Worm (Caenorhabditis elegans) whole organism, L4 larva: Measurements from ENCODE around the gene F18A12.2.
"Not testable (repeated sequence)": the region's sequence is repeated elsewhere in the genome, so short reads cannot be mapped to it uniquely, and the experiment has no call there.

ENCODE experiments used
- D1046.2 ChIP-seq: fragments of 200-800 bp; sonication (Bioruptor generic); IDR thresholded peaks from 2 replicates; pipeline ENCODE4 v1.3.6; 2022; ENCODE audit warnings: missing genetic modification characterization, missing compliant biosample characterization
- F26F4.8 ChIP-seq: fragments of 200-800 bp; sonication (Bioruptor generic); conservative IDR thresholded peaks from 2 replicates; pipeline ENCODE4 v1.3.6; 2022; ENCODE audit warnings: missing genetic modification characterization, missing compliant biosample characterization
- F44E2.7 ChIP-seq: fragments of 200-800 bp; sonication (Bioruptor generic); IDR thresholded peaks from 2 replicates; pipeline ENCODE4 v2.1.2; 2022; ENCODE audit warnings: missing genetic modification characterization, missing compliant biosample characterization
- R02D3.7 ChIP-seq: fragments of 150-350 bp; sonication (generic microtip); optimal IDR thresholded peaks from 3 replicates; lab custom pipeline; 2014; ENCODE audit warnings: missing biosample characterization, missing genetic modification characterization
- T26A8.4 ChIP-seq: fragments of 200-800 bp; sonication (Bioruptor generic); IDR thresholded peaks from 2 replicates; pipeline ENCODE4 v1.3.6; 2022; ENCODE audit warnings: missing genetic modification characterization, missing compliant biosample characterization
- Y75B8A.6 ChIP-seq: fragments of 200-800 bp; sonication (Bioruptor generic); IDR thresholded peaks from 2 replicates; pipeline ENCODE4 v1.3.6; 2022; ENCODE audit warnings: missing genetic modification reagents, missing genetic modification characterization, missing compliant biosample characterization
- attf-4 ChIP-seq: sonication (generic microtip); optimal IDR thresholded peaks from 3 replicates; lab custom pipeline; 2017; ENCODE audit warnings: missing biosample characterization, missing genetic modification characterization
- ceh-44 ChIP-seq: fragments of 200-800 bp; sonication (Bioruptor generic); IDR thresholded peaks from 2 replicates; pipeline ENCODE4 v1.3.6; 2022; ENCODE audit warnings: missing genetic modification reagents, missing genetic modification characterization, missing compliant biosample characterization
- cey-2 ChIP-seq: sonication (generic microtip); optimal IDR thresholded peaks from 3 replicates; lab custom pipeline; 2017; ENCODE audit warnings: missing genetic modification characterization, mild to moderate bottlenecking, missing compliant biosample characterization, antibody characterized with exemption, borderline replicate concordance; ENCODE audit not compliant: insufficient read depth
- ctbp-1 ChIP-seq: fragments of 200-800 bp; sonication (Bioruptor generic); IDR thresholded peaks from 2 replicates; pipeline ENCODE4 v1.3.6; 2022; ENCODE audit warnings: missing genetic modification reagents, missing genetic modification characterization, missing compliant biosample characterization
- dmd-8 ChIP-seq: fragments of 200-800 bp; sonication (Bioruptor generic); IDR thresholded peaks from 2 replicates; pipeline ENCODE4 v1.3.6; 2022; ENCODE audit warnings: missing genetic modification characterization, missing compliant biosample characterization
- dmd-9 ChIP-seq: fragments of 200-800 bp; sonication (Bioruptor generic); IDR thresholded peaks from 2 replicates; pipeline ENCODE4 v1.3.6; 2022; ENCODE audit warnings: missing genetic modification reagents, missing genetic modification characterization, missing compliant biosample characterization
- dpl-1 ChIP-seq: fragments of 150-350 bp; optimal IDR thresholded peaks from 2 replicates; lab custom pipeline; 2014; ENCODE audit warnings: missing biosample characterization, missing genetic modification reagents, missing genetic modification characterization
- duxl-1 ChIP-seq: sonication (generic microtip); optimal IDR thresholded peaks from 2 replicates; lab custom pipeline; 2016; ENCODE audit warnings: mild to moderate bottlenecking, missing genetic modification characterization, moderate library complexity, missing compliant biosample characterization; ENCODE audit not compliant: poor library complexity
- egl-27 ChIP-seq: sonication (generic microtip); optimal IDR thresholded peaks from 3 replicates; lab custom pipeline; 2017; ENCODE audit warnings: missing biosample characterization, missing genetic modification reagents, missing genetic modification characterization
- fkh-10 ChIP-seq: fragments of 150-350 bp; optimal IDR thresholded peaks from 2 replicates; lab custom pipeline; 2014; ENCODE audit warnings: missing biosample characterization, missing genetic modification reagents, missing genetic modification characterization
- hlh-11 ChIP-seq: fragments of 200-800 bp; sonication (Bioruptor generic); optimal IDR thresholded peaks from 2 replicates; lab custom pipeline; 2018; ENCODE audit warnings: mild to moderate bottlenecking, missing genetic modification characterization, missing compliant biosample characterization
- lim-7 ChIP-seq: fragments of 200-800 bp; sonication (Bioruptor generic); IDR thresholded peaks from 2 replicates; pipeline ENCODE4 v1.3.6; 2022; ENCODE audit warnings: missing genetic modification characterization, missing compliant biosample characterization
- lin-1 ChIP-seq: fragments of 200-800 bp; sonication (Bioruptor generic); IDR thresholded peaks from 2 replicates; pipeline ENCODE4 v1.3.6; 2022; ENCODE audit warnings: missing genetic modification reagents, missing genetic modification characterization, missing compliant biosample characterization
- nhr-11 ChIP-seq: fragments of 150-350 bp; optimal IDR thresholded peaks from 2 replicates; lab custom pipeline; 2014; ENCODE audit warnings: missing biosample characterization, missing genetic modification characterization
- nhr-42 ChIP-seq: fragments of 200-800 bp; sonication (Bioruptor generic); IDR thresholded peaks from 2 replicates; pipeline ENCODE4 v1.3.6; 2022; ENCODE audit warnings: missing genetic modification characterization, missing compliant biosample characterization
- nhr-48 ChIP-seq: sonication (generic microtip); optimal IDR thresholded peaks from 2 replicates; lab custom pipeline; 2016; ENCODE audit warnings: mild to moderate bottlenecking, missing genetic modification characterization, missing compliant biosample characterization
- nhr-76 ChIP-seq: fragments of 150-350 bp; optimal IDR thresholded peaks from 2 replicates; lab custom pipeline; 2014; ENCODE audit warnings: missing biosample characterization, missing genetic modification characterization
- saeg-2 ChIP-seq: fragments of 200-800 bp; sonication (Bioruptor generic); IDR thresholded peaks from 2 replicates; pipeline ENCODE4 v1.3.6; 2022; ENCODE audit warnings: missing genetic modification reagents, missing genetic modification characterization, missing compliant biosample characterization
- snpc-1.2 ChIP-seq: fragments of 200-800 bp; sonication (Bioruptor generic); IDR thresholded peaks from 2 replicates; pipeline ENCODE4 v1.3.6; 2022; ENCODE audit warnings: missing genetic modification reagents, missing genetic modification characterization, missing compliant biosample characterization
- spr-1 ChIP-seq: sonication (generic microtip); optimal IDR thresholded peaks from 2 replicates; lab custom pipeline; 2016; ENCODE audit warnings: mild to moderate bottlenecking, missing genetic modification characterization, missing compliant biosample characterization
- unc-130 ChIP-seq: sonication (generic microtip); optimal IDR thresholded peaks from 2 replicates; lab custom pipeline; 2016; ENCODE audit warnings: missing genetic modification reagents, missing genetic modification characterization, missing compliant biosample characterization
- unc-62 ChIP-seq, 3 experiments: fragments of 150-350 bp in 1 of 3; sonication (generic microtip); optimal IDR thresholded peaks in 2 of 3; peaks in 1 of 3; 1 replicate in 1 of 3; 2 replicates in 2 of 3; lab custom pipeline; 2014 to 2017; ENCODE audit warnings: missing biosample characterization in 3 of 3, missing genetic modification characterization in 3 of 3, missing genetic modification reagents in 3 of 3, missing genotype in 1 of 3
- zag-1 ChIP-seq: fragments of 150-350 bp; optimal IDR thresholded peaks from 2 replicates; lab custom pipeline; 2014; ENCODE audit warnings: missing biosample characterization, missing genetic modification characterization
- ztf-11 ChIP-seq: fragments of 150-350 bp; optimal IDR thresholded peaks from 2 replicates; lab custom pipeline; 2014; ENCODE audit warnings: missing biosample characterization, missing genetic modification characterization
- ztf-7 ChIP-seq: fragments of 150-350 bp; optimal IDR thresholded peaks from 2 replicates; lab custom pipeline; 2014; ENCODE audit warnings: missing biosample characterization, missing genetic modification characterization

The F18A12.2 gene

DNA sequence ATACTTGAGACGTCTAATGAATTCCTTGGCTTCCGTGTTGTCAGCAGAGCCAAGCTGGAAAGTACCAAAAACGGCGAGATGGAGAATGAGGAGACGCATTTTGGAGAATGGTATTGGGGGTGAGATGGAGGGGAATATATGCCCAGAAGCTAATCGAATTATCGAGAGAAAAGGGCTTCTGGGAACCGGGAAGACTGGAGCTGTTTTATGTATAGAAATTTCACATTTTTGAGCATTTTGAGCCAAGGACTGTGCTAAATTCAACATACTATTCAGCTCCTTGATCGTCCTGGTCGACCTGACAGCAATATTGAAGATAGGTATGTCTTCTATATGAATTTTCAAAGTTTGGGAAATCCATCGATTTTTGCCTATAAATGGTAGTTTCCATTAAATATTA, 45.4 kb downstream of the F18A12.2 start, which contains the start of gene C16C8.7:
C16C8.7 (minus strand) TSS at position 101 of the 400 bp plus-strand sequence.
- TF ChIP-seq R02D3.7 (tag; lab: Kevin White, UChicago) (no peak), nhr-42 (no peak), egl-27 (tag; lab: Kevin White, UChicago) (no peak), unc-130 (GFP tag; lab: Kevin White, UChicago) (no peak), duxl-1 (tag; lab: Kevin White, UChicago) (no peak), dpl-1 (GFP tag; lab: Kevin White, UChicago) (no peak), nhr-11 (tag; lab: Kevin White, UChicago) (no peak), T26A8.4 (no peak), lim-7 (no peak), ztf-11 (no peak), ceh-44 (GFP tag; lab: Robert Waterston, UW) (no peak), ctbp-1 (GFP tag; lab: Robert Waterston, UW) (no peak), snpc-1.2 (no peak), fkh-10 (no peak), nhr-76 (tag; lab: Kevin White, UChicago) (no peak), spr-1 (no peak), saeg-2 (GFP tag; lab: Robert Waterston, UW) (no peak), F44E2.7 (GFP tag; lab: Robert Waterston, UW) (no peak), Y75B8A.6 (GFP tag; lab: Robert Waterston, UW) (no peak), cey-2 (tag; lab: Kevin White, UChicago) (no peak)

- TF ChIP-seq dmd-9 (no peak), ztf-11 (no peak), ztf-7 (tag; lab: Kevin White, UChicago) (no peak), hlh-11 (tag; lab: Kevin White, UChicago) (no peak), zag-1 (tag; lab: Kevin White, UChicago) (no peak), nhr-48 (tag; lab: Kevin White, UChicago) (no peak), lin-1 (GFP tag; lab: Robert Waterston, UW) (no peak), attf-4 (no peak), dmd-8 (GFP tag; lab: Robert Waterston, UW) (no peak)
These were observed 46.9 kb downstream of the F18A12.2 start, which contains the start of gene C16C8.8 for ce11 chrII:3461586-3461985. Gene C16C8.8 (minus strand): TSS chrII:3461686.

ce11 chrII:3463097-3463496, 48.4 kb downstream of the F18A12.2 start, which contains the start of gene C16C8.9:
Gene C16C8.9 (minus strand): TSS chrII:3463197.
- TF ChIP-seq D1046.2 (GFP tag; lab: Robert Waterston, UW) (no peak), F26F4.8 (GFP tag; lab: Robert Waterston, UW) (no peak), ctbp-1 (GFP tag; lab: Robert Waterston, UW) (no peak)

DNA sequence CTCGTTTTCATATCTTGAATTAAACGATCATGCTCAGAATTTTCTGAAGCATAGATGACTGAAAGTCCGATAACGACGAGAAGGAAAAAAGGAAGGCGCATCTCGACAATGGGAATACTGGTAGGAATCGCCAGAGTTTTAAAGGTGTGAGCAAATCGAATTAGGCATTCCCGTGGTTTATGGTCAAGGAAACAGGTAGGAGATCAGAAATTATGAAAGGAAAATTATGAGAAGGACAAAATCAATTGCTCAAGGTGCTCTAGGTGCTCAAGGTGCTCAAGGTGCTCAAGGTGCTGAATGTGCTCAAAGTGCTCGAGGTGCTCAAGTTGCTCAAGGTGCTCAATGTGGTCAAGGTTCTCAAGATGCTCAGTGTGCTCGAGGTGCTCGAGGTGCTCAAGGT, 49.9 kb downstream of the F18A12.2 start, which contains the start of gene C16C8.10:
C16C8.10 (minus strand) TSS at position 101 of the 400 bp plus-strand sequence.
- TF ChIP-seq unc-62 (GFP tag; optimal IDR thresholded peaks at IDR 0.05 in 1 of 2; lab: Kevin White, UChicago): peak in 1 of 2 experiments; percentile 23
- TF ChIP-seq unc-62 (tag; optimal IDR thresholded peaks at IDR 0.05; lab: Kevin White, UChicago): not testable (repeated sequence)
